Fruit fly (Drosophila melanogaster): ENCODE measurements around the gene Fer3HCH.

The Fer3HCH gene

dm6 chrX:13130175-13130822, 22.3 kb upstream of the Fer3HCH start:
- peak; percentile 27 for TF ChIP-seq ey (GFP tag; optimal IDR thresholded peaks at IDR 0.05)
- peak; percentile 60 for TF ChIP-seq sv (GFP tag; optimal IDR thresholded peaks at IDR 0.05)
- TF ChIP-seq sage (GFP tag; optimal IDR thresholded peaks at IDR 0.05), result no peak
- TF ChIP-seq br (GFP tag; optimal IDR thresholded peaks at IDR 0.05), result peak; percentile 37
- TF ChIP-seq Hr83 (GFP tag; optimal IDR thresholded peaks at IDR 0.05; ENCODE audit: poor library complexity, severe bottlenecking), result no peak
- no peak for TF ChIP-seq psq (GFP tag; optimal IDR thresholded peaks at IDR 0.05)
- peak; percentile 20 for TF ChIP-seq OdsH (GFP tag; optimal IDR thresholded peaks at IDR 0.05)
- peak in 1 of 2 experiments; percentile 33 for TF ChIP-seq foxo (GFP tag; optimal IDR thresholded peaks at IDR 0.05)
- no peak for TF ChIP-seq usp (GFP tag; optimal IDR thresholded peaks at IDR 0.05)
- no peak for TF ChIP-seq dsf (GFP tag; optimal IDR thresholded peaks at IDR 0.05; ENCODE audit: borderline replicate concordance)
- TF ChIP-seq rgr (GFP tag; optimal IDR thresholded peaks at IDR 0.05), result peak; percentile 40
- no peak for TF ChIP-seq CrebA (GFP tag; optimal IDR thresholded peaks at IDR 0.05; ENCODE audit: borderline replicate concordance)
- TF ChIP-seq lola (GFP tag; optimal IDR thresholded peaks at IDR 0.05), result no peak
- no peak for TF ChIP-seq woc (GFP tag; optimal IDR thresholded peaks at IDR 0.05)
- peak; percentile 34 for TF ChIP-seq h (GFP tag; optimal IDR thresholded peaks at IDR 0.05)
- TF ChIP-seq Dfd (GFP tag; optimal IDR thresholded peaks at IDR 0.05), result no peak
- no peak for TF ChIP-seq Vsx2 (GFP tag; optimal IDR thresholded peaks at IDR 0.05; ENCODE audit: partially characterized antibody)
- TF ChIP-seq tai (GFP tag; optimal IDR thresholded peaks at IDR 0.05), result peak; percentile 41
- no peak for TF ChIP-seq pan (optimal IDR thresholded peaks at IDR 0.05)
- peak; percentile 41 for TF ChIP-seq fru (GFP tag; optimal IDR thresholded peaks at IDR 0.05)
- TF ChIP-seq Abd-B (GFP tag; optimal IDR thresholded peaks at IDR 0.05), result no peak
- no peak for TF ChIP-seq CG9705 (GFP tag; optimal IDR thresholded peaks at IDR 0.05)
- TF ChIP-seq Myc (optimal IDR thresholded peaks at IDR 0.05), result no peak
- TF ChIP-seq HLH106 (tag; optimal IDR thresholded peaks at IDR 0.05), result peak; percentile 57
- TF ChIP-seq brk (GFP tag; optimal IDR thresholded peaks at IDR 0.05), result no peak
- TF ChIP-seq Mio (GFP tag; optimal IDR thresholded peaks at IDR 0.05), result no peak
- TF ChIP-seq GATAd (GFP tag; optimal IDR thresholded peaks at IDR 0.05), result no peak
- no peak for TF ChIP-seq Jra (GFP tag; optimal IDR thresholded peaks at IDR 0.05)
- TF ChIP-seq CG32264 (GFP tag; optimal IDR thresholded peaks at IDR 0.05), result peak; percentile 4
- peak; percentile 14 for TF ChIP-seq dmrt93B (GFP tag; optimal IDR thresholded peaks at IDR 0.05)
- peak; percentile 63 for TF ChIP-seq Sp1 (GFP tag; optimal IDR thresholded peaks at IDR 0.05)
- TF ChIP-seq jim (GFP tag; optimal IDR thresholded peaks at IDR 0.05), result no peak
- no peak for TF ChIP-seq Hr78 (GFP tag; optimal IDR thresholded peaks at IDR 0.05)
- no peak for TF ChIP-seq Dif (GFP tag; optimal IDR thresholded peaks at IDR 0.05; ENCODE audit: partially characterized antibody)
- TF ChIP-seq Hnf4 (GFP tag; optimal IDR thresholded peaks at IDR 0.05), result no peak
- TF ChIP-seq dl (GFP tag; optimal IDR thresholded peaks at IDR 0.05; ENCODE audit: insufficient read depth in 1 of 2, partially characterized antibody in 2 of 2), result no peak
- TF ChIP-seq Rel (GFP tag; optimal IDR thresholded peaks at IDR 0.05), result no peak
- TF ChIP-seq Rel (tag; optimal IDR thresholded peaks at IDR 0.05), result peak; percentile 2
- no peak for TF ChIP-seq N (GFP tag; optimal IDR thresholded peaks at IDR 0.05)

- TF ChIP-seq Mio (GFP tag; optimal IDR thresholded peaks at IDR 0.05) (no peak), rgr (GFP tag; optimal IDR thresholded peaks at IDR 0.05) (peak; percentile 50), Sp1 (GFP tag; optimal IDR thresholded peaks at IDR 0.05) (peak; percentile 33), Rel (GFP tag; optimal IDR thresholded peaks at IDR 0.05) (no peak), Rel (tag; optimal IDR thresholded peaks at IDR 0.05) (peak; percentile 30), Hr83 (GFP tag; optimal IDR thresholded peaks at IDR 0.05; ENCODE audit: poor library complexity, severe bottlenecking) (peak; percentile 79), br (GFP tag; optimal IDR thresholded peaks at IDR 0.05) (peak; percentile 23), HLH106 (tag; optimal IDR thresholded peaks at IDR 0.05) (no peak), Jra (GFP tag; optimal IDR thresholded peaks at IDR 0.05) (peak; percentile 23), Hnf4 (GFP tag; optimal IDR thresholded peaks at IDR 0.05) (peak; percentile 36), lola (GFP tag; optimal IDR thresholded peaks at IDR 0.05) (no peak), Abd-B (GFP tag; optimal IDR thresholded peaks at IDR 0.05) (no peak), fru (GFP tag; optimal IDR thresholded peaks at IDR 0.05) (peak; percentile 26), foxo (GFP tag; optimal IDR thresholded peaks at IDR 0.05) (peak in 1 of 2 experiments; percentile 39), psq (GFP tag; optimal IDR thresholded peaks at IDR 0.05) (peak; percentile 5), N (GFP tag; optimal IDR thresholded peaks at IDR 0.05) (peak; percentile 4), h (GFP tag; optimal IDR thresholded peaks at IDR 0.05) (peak; percentile 61), Dif (GFP tag; optimal IDR thresholded peaks at IDR 0.05; ENCODE audit: partially characterized antibody) (peak; percentile 15), tai (GFP tag; optimal IDR thresholded peaks at IDR 0.05) (no peak)
Observed at dm6 chrX:13128750-13129152, 20.8 kb upstream of the Fer3HCH start, which contains the start of the genes CG32638, CG15717 and MFS10. Gene CG32638, minus strand, starts transcription at chrX:13128794. Gene CG15717, plus strand, starts transcription at chrX:13128952. Gene MFS10, plus strand, starts transcription at chrX:13129018.

Data from whole organism, wandering third instar larva.